Worm (Caenorhabditis elegans) whole organism, late embryonic: ENCODE results near the gene F55A4.7.

ENCODE experiments used
- ceh-48 ChIP-seq: sonication (generic microtip); optimal IDR thresholded peaks from 2 replicates; lab custom pipeline; 2016; ENCODE audit warnings: missing genetic modification characterization, inconsistent platforms, missing compliant biosample characterization
- elt-2 ChIP-seq: sonication (generic microtip); optimal IDR thresholded peaks from 2 replicates; lab custom pipeline; 2016; ENCODE audit warnings: missing genetic modification reagents, missing genetic modification characterization, missing compliant biosample characterization
- eyg-1 ChIP-seq: sonication (generic microtip); optimal IDR thresholded peaks from 2 replicates; lab custom pipeline; 2016; ENCODE audit warnings: missing genotype, missing genetic modification characterization, missing compliant biosample characterization
- odd-2 ChIP-seq: sonication (generic microtip); optimal IDR thresholded peaks from 2 replicates; lab custom pipeline; 2017; ENCODE audit warnings: antibody characterized with exemption, mild to moderate bottlenecking, missing genetic modification characterization, missing compliant biosample characterization
- pax-1 ChIP-seq: fragments of 150-350 bp; optimal IDR thresholded peaks from 2 replicates; lab custom pipeline; 2014; ENCODE audit warnings: missing biosample characterization, missing genetic modification characterization
- sox-4 ChIP-seq: sonication (generic microtip); optimal IDR thresholded peaks from 2 replicates; lab custom pipeline; 2017; ENCODE audit warnings: mild to moderate bottlenecking, missing genetic modification characterization, inconsistent platforms, missing compliant biosample characterization
- unc-55 ChIP-seq: sonication (generic microtip); optimal IDR thresholded peaks from 2 replicates; lab custom pipeline; 2017; ENCODE audit warnings: missing biosample characterization, missing genetic modification reagents, missing genetic modification characterization

DNA sequence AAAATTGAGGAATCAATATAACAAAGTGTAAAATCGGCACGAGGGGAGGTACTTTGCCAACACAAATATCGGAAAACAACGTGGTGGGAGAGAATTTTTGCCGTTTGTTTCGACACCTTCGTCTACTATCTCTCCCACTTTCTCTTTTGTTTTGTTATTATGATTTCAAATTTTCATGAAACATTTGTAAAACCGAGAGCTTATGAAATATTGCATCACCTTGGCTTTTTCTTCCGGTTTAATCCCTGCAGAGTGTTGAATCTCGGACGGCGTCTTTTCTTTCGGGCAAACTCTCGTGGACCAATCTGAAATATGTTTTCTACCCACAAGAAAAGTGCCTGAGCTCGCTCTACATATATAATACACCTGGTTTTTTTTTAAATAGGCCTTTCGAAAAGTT is 6.1 kb upstream of the F55A4.7 start:
- TF ChIP-seq elt-2 (no peak), eyg-1 (tag; lab: Kevin White, UChicago) (no peak), odd-2 (tag; lab: Kevin White, UChicago) (no peak), ceh-48 (tag; lab: Kevin White, UChicago) (no peak), unc-55 (no peak), sox-4 (tag; lab: Kevin White, UChicago) (no peak), pax-1 (no peak)
